Worm (Caenorhabditis elegans) whole organism, L4/young adult: ENCODE results near the gene F52H2.1.

Experiments
- dao-5 ChIP-seq: sonication (generic microtip); optimal IDR thresholded peaks from 2 replicates; lab custom pipeline; 2016; ENCODE audit warnings: missing genotype, missing genetic modification characterization, moderate library complexity, missing compliant biosample characterization
- him-1 ChIP-seq: sonication (generic microtip); optimal IDR thresholded peaks from 2 replicates; lab custom pipeline; 2016; ENCODE audit warnings: missing genotype, missing genetic modification reagents, missing genetic modification characterization, missing compliant biosample characterization

- TF ChIP-seq him-1 (peak; percentile 79), dao-5 (tag; lab: Kevin White, UChicago) (no peak)
Measured at ce11 chrX:2598833-2599279, 26.0 kb downstream of the F52H2.1 start.
